Fruit fly (Drosophila melanogaster) S2 (cell line): Measurements from ENCODE around the gene Send2.

ENCODE experiments used
- CG8478 ChIP-seq: fragments of >200 bp; optimal IDR thresholded peaks from 2 replicates; lab custom pipeline; 2018
- CTCF ChIP-seq, 2 experiments: fragments of >200 bp; optimal IDR thresholded peaks; 2 replicates each; lab custom pipeline; 2018

DNA sequence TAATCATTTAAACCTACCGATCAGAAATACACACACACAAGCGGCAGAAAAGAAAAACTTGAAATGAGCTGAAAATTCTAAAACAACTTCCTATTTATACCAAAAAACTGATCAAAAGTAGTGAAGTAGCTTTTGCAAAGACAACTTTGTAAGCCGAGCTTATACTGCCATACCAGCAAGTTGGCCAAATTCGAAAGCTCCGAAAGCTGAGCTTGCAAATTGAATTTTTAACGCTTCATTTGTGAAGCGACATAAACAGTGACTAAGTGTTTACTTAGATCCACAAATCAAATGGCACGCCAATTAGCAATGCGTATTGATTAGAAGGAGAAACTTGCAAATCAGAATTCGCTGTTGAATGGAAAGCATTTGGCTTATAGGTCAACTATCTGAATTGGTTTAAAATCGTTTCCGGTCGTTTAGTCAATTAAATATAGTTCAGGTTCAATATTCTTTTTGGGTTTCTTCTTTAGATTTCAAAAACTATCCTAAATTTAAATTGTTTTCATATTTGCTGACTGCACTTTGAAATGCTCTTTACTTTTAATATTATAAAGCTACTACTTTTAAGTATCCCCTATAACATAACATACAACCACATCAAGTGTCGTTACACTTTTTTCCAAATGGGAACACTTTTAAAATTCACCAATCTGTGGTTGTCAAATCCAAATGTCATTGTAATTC, 5.1 kb upstream of the Send2 start, which contains the start of gene CG43052:
- TF ChIP-seq CG8478 (lab: Kevin White, UChicago) = no peak
- no peak for TF ChIP-seq CTCF (optimal IDR thresholded peaks at IDR 0.05; lab: Kevin White, UChicago)
